Fruit fly (Drosophila melanogaster) S2 (cell line): ENCODE measurements around the gene CG5727.

Experiments used
- CG8478 ChIP-seq: fragments of >200 bp; optimal IDR thresholded peaks from 2 replicates; lab custom pipeline; 2018
- CTCF ChIP-seq, 2 experiments: fragments of >200 bp; optimal IDR thresholded peaks; 2 replicates each; lab custom pipeline; 2018

CG5727 gene

dm6 chr2L:10230455-10230854 lies 20.0 kb upstream of the CG5727 start:
- TF ChIP-seq CTCF (optimal IDR thresholded peaks at IDR 0.05; lab: Kevin White, UChicago) (no peak), CG8478 (lab: Kevin White, UChicago) (no peak)

- TF ChIP-seq CG8478 (lab: Kevin White, UChicago) (no peak), CTCF (optimal IDR thresholded peaks at IDR 0.05; lab: Kevin White, UChicago) (no peak)
These were observed 16.4 kb upstream of the CG5727 start, which contains the start of gene CG5708 for dm6 chr2L:10226724-10227407. Gene CG5708, minus strand, starts transcription at chr2L:10226808.

- TF ChIP-seq CTCF (optimal IDR thresholded peaks at IDR 0.05; lab: Kevin White, UChicago) (no peak), CG8478 (lab: Kevin White, UChicago) (no peak)
These were observed 15.8 kb upstream of the CG5727 start for dm6 chr2L:10226213-10226723.

dm6 chr2L:10222550-10223231 lies 12.2 kb upstream of the CG5727 start, which contains the start of gene Bcs1:
Gene Bcs1, plus strand, starts transcription at chr2L:10222657.
- no peak for TF ChIP-seq CTCF (optimal IDR thresholded peaks at IDR 0.05; lab: Kevin White, UChicago)
- no peak for TF ChIP-seq CG8478 (lab: Kevin White, UChicago)

dm6 chr2L:10221387-10221705 lies 10.9 kb upstream of the CG5727 start:
- TF ChIP-seq CG8478 (lab: Kevin White, UChicago) (no peak), CTCF (optimal IDR thresholded peaks at IDR 0.05; lab: Kevin White, UChicago) (no peak)

- TF ChIP-seq CTCF (optimal IDR thresholded peaks at IDR 0.05; lab: Kevin White, UChicago) (no peak), CG8478 (lab: Kevin White, UChicago) (no peak)
These were observed 10.3 kb upstream of the CG5727 start, which contains the start of the genes Npc1a and Prosalpha6 for dm6 chr2L:10220501-10221386. Gene Npc1a, minus strand, starts transcription at chr2L:10221216. Gene Prosalpha6, plus strand, starts transcription at chr2L:10221351.

- TF ChIP-seq CG8478 (lab: Kevin White, UChicago) (no peak), CTCF (optimal IDR thresholded peaks at IDR 0.05; lab: Kevin White, UChicago) (no peak)
These were observed 9.5 kb upstream of the CG5727 start for dm6 chr2L:10220010-10220409.

dm6 chr2L:10208799-10209794 lies 1.4 kb downstream of the CG5727 start, which contains the start of gene CG5731:
Gene CG5731, minus strand, starts transcription at chr2L:10209744.
- no peak for TF ChIP-seq CTCF (optimal IDR thresholded peaks at IDR 0.05; lab: Kevin White, UChicago)
- TF ChIP-seq CG8478 (lab: Kevin White, UChicago): no peak

- TF ChIP-seq CG8478 (lab: Kevin White, UChicago) (no peak), CTCF (optimal IDR thresholded peaks at IDR 0.05; lab: Kevin White, UChicago) (no peak)
These were observed 3.8 kb downstream of the CG5727 start, which contains the start of gene Snx17 for dm6 chr2L:10206633-10207162. Gene Snx17, minus strand, starts transcription at chr2L:10206961.

- TF ChIP-seq CG8478 (lab: Kevin White, UChicago) (no peak), CTCF (optimal IDR thresholded peaks at IDR 0.05; lab: Kevin White, UChicago) (no peak)
These were observed 4.5 kb downstream of the CG5727 start for dm6 chr2L:10205940-10206339.

dm6 chr2L:10203933-10204509 lies 6.5 kb downstream of the CG5727 start, which contains the start of gene CG34159:
Gene CG34159, minus strand, starts transcription at chr2L:10204317.
- TF ChIP-seq CTCF (optimal IDR thresholded peaks at IDR 0.05; lab: Kevin White, UChicago): no peak
- TF ChIP-seq CG8478 (lab: Kevin White, UChicago): no peak

dm6 chr2L:10201743-10202142 lies 8.7 kb downstream of the CG5727 start:
- TF ChIP-seq CTCF (optimal IDR thresholded peaks at IDR 0.05; lab: Kevin White, UChicago) (no peak), CG8478 (lab: Kevin White, UChicago) (no peak)
